Worm (Caenorhabditis elegans) whole organism, early embryonic: ENCODE data around the gene W10C4.1.

Experiments
- aly-1 ChIP-seq: sonication (generic microtip); optimal IDR thresholded peaks from 2 replicates; lab custom pipeline; 2016; ENCODE audit warnings: missing genetic modification characterization, missing compliant biosample characterization
- ama-1 ChIP-seq: fragments of 150-350 bp; optimal IDR thresholded peaks from 2 replicates; lab custom pipeline; 2014
- ceh-36 ChIP-seq: sonication (generic microtip); optimal IDR thresholded peaks from 2 replicates; lab custom pipeline; 2016; ENCODE audit warnings: missing genetic modification characterization, inconsistent platforms, missing compliant biosample characterization
- hmbx-1 ChIP-seq: sonication (generic microtip); optimal IDR thresholded peaks from 2 replicates; lab custom pipeline; 2016; ENCODE audit warnings: mild to moderate bottlenecking, missing genetic modification characterization, missing compliant biosample characterization
- hnd-1 ChIP-seq: sonication (generic microtip); optimal IDR thresholded peaks from 2 replicates; lab custom pipeline; 2016; ENCODE audit warnings: missing genetic modification characterization, missing compliant biosample characterization
- tbx-11 ChIP-seq: fragments of 200-800 bp; sonication (Bioruptor generic); IDR thresholded peaks from 2 replicates; pipeline ENCODE4 v1.3.6; 2022; ENCODE audit warnings: missing genetic modification characterization, missing compliant biosample characterization
- tbx-37 ChIP-seq: fragments of 200-800 bp; sonication (Bioruptor generic); conservative IDR thresholded peaks from 2 replicates; pipeline ENCODE4 v1.3.6; 2022; ENCODE audit warnings: missing genetic modification reagents, missing genetic modification characterization, missing compliant biosample characterization
- tra-4 ChIP-seq: sonication (generic microtip); optimal IDR thresholded peaks from 2 replicates; lab custom pipeline; 2017; ENCODE audit warnings: missing genetic modification characterization, missing compliant biosample characterization

DNA sequence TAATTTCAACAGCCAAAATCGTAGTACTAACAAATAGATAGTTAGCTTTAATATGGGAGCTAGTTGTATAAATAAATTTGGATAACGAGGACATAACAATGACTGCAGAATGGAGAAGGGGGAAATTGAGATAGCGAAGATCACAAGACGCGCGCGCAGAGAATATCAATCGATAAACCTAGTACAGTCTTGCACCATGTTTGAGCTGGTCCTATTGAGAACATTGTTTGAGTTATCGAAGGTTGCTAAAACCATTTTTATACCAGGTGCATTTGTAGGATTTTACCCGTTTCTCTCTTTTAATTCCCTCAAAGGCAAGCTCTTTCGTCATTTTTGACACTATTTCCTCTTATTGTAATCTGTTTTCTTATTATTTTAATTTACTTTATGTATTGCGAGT lies 35.3 kb downstream of the W10C4.1 start, which contains the start of the genes F40G9.9 and F40G9.12:
- TF ChIP-seq tra-4 (no peak), aly-1 (tag; lab: Kevin White, UChicago) (no peak), tbx-37 (GFP tag; lab: Robert Waterston, UW) (no peak), ceh-36 (no peak), hmbx-1 (no peak), tbx-11 (GFP tag; lab: Robert Waterston, UW) (no peak), hnd-1 (no peak), ama-1 (lab: Kevin White, UChicago) (no peak)
